Worm (Caenorhabditis elegans) whole organism, L1 larva: ENCODE measurements around the gene gln-5.
A peak's percentile ranks its signal among the peaks of the same experiment; 100 is the strongest.

Source experiments
- C16A3.4 ChIP-seq: fragments of 150-350 bp; optimal IDR thresholded peaks from 2 replicates; lab custom pipeline; 2014; ENCODE audit warnings: missing biosample characterization, missing genetic modification characterization
- C34B4.2 ChIP-seq: sonication (generic microtip); optimal IDR thresholded peaks from 2 replicates; lab custom pipeline; 2017; ENCODE audit warnings: mild to moderate bottlenecking, missing genetic modification characterization, missing compliant biosample characterization
- F16B12.6 ChIP-seq: fragments of 150-350 bp; optimal IDR thresholded peaks from 2 replicates; lab custom pipeline; 2014; ENCODE audit warnings: missing biosample characterization, missing genetic modification characterization
- Y116A8C.19 ChIP-seq: sonication (generic microtip); optimal IDR thresholded peaks from 2 replicates; lab custom pipeline; 2016; ENCODE audit warnings: missing compliant biosample characterization, missing genetic modification characterization, borderline replicate concordance
- alr-1 ChIP-seq: fragments of 200-800 bp; sonication (Bioruptor generic); optimal IDR thresholded peaks from 2 replicates; lab custom pipeline; 2018; ENCODE audit warnings: borderline replicate concordance, mild to moderate bottlenecking, missing genetic modification characterization, missing compliant biosample characterization
- aly-2 ChIP-seq: fragments of 150-350 bp; optimal IDR thresholded peaks from 2 replicates; lab custom pipeline; 2014; ENCODE audit warnings: missing biosample characterization, missing genetic modification characterization
- ama-1 ChIP-seq: fragments of 150-350 bp; optimal IDR thresholded peaks from 2 replicates; lab custom pipeline; 2014
- ceh-63 ChIP-seq: fragments of 200-800 bp; sonication (Bioruptor generic); optimal IDR thresholded peaks from 2 replicates; lab custom pipeline; 2018; ENCODE audit warnings: mild to moderate bottlenecking, missing genetic modification characterization, missing compliant biosample characterization
- ceh-8 ChIP-seq: fragments of 200-800 bp; sonication (Bioruptor generic); optimal IDR thresholded peaks from 2 replicates; lab custom pipeline; 2018; ENCODE audit warnings: mild to moderate bottlenecking, missing genetic modification characterization, moderate library complexity, missing compliant biosample characterization
- ceh-88 ChIP-seq: fragments of 200-800 bp; sonication (Bioruptor generic); IDR thresholded peaks from 2 replicates; pipeline ENCODE4 v1.3.6; 2022; ENCODE audit warnings: missing genetic modification characterization, missing compliant biosample characterization
- ceh-90 ChIP-seq: sonication (generic microtip); optimal IDR thresholded peaks from 2 replicates; lab custom pipeline; 2016; ENCODE audit warnings: missing genetic modification characterization, missing compliant biosample characterization
- dpl-1 ChIP-seq, 3 experiments: fragments of 150-350 bp in 2 of 3; sonication (generic microtip) in 1 of 3; optimal IDR thresholded peaks; 2 replicates each; lab custom pipeline; 2014 to 2017; ENCODE audit warnings: missing biosample characterization in 3 of 3, missing genetic modification characterization in 3 of 3, missing genetic modification reagents in 3 of 3
- egl-13 ChIP-seq: sonication (generic microtip); optimal IDR thresholded peaks from 2 replicates; lab custom pipeline; 2016; ENCODE audit warnings: missing genotype, missing genetic modification reagents, missing genetic modification characterization, missing compliant biosample characterization
- egl-27 ChIP-seq, 2 experiments: fragments of 150-350 bp in 1 of 2; sonication (generic microtip); optimal IDR thresholded peaks; 3 replicates each; lab custom pipeline; 2017 to 2018; ENCODE audit warnings: missing biosample characterization in 2 of 2, missing genetic modification characterization in 2 of 2, missing genetic modification reagents in 2 of 2
- elt-3 ChIP-seq, 6 experiments: fragments of 150-350 bp in 1 of 6; sonication (generic microtip); optimal IDR thresholded peaks; 2 replicates each; lab custom pipeline; 2017 to 2018; ENCODE audit warnings: missing biosample characterization in 6 of 6, missing genetic modification characterization in 6 of 6, inconsistent platforms in 1 of 6
- fos-1 ChIP-seq: fragments of 150-350 bp; optimal IDR thresholded peaks from 2 replicates; lab custom pipeline; 2014; ENCODE audit warnings: missing biosample characterization, missing genetic modification characterization
- grh-1 ChIP-seq: fragments of 200-800 bp; sonication (Bioruptor generic); IDR thresholded peaks from 2 replicates; pipeline ENCODE4 v1.3.6; 2022; ENCODE audit warnings: missing genetic modification reagents, missing genetic modification characterization, missing compliant biosample characterization
- hlh-17 ChIP-seq: fragments of 200-800 bp; sonication (Bioruptor generic); optimal IDR thresholded peaks from 2 replicates; lab custom pipeline; 2018; ENCODE audit warnings: missing genetic modification characterization, mild to moderate bottlenecking, missing compliant biosample characterization, moderate library complexity, borderline replicate concordance
- hpl-2 ChIP-seq: fragments of 150-350 bp; optimal IDR thresholded peaks from 2 replicates; lab custom pipeline; 2014; ENCODE audit warnings: missing biosample characterization, missing genetic modification reagents, missing genetic modification characterization
- irx-1 ChIP-seq: sonication (generic microtip); optimal IDR thresholded peaks from 2 replicates; lab custom pipeline; 2016; ENCODE audit warnings: missing genetic modification characterization, missing compliant biosample characterization
- lin-13 ChIP-seq: fragments of 150-350 bp; optimal IDR thresholded peaks from 2 replicates; lab custom pipeline; 2014; ENCODE audit warnings: missing biosample characterization, missing genetic modification reagents, missing genetic modification characterization
- lin-14 ChIP-seq: fragments of 200-800 bp; sonication (Bioruptor generic); optimal IDR thresholded peaks from 2 replicates; lab custom pipeline; 2018; ENCODE audit warnings: mild to moderate bottlenecking, missing genetic modification characterization, moderate library complexity, missing compliant biosample characterization
- lin-35 ChIP-seq, 2 experiments: fragments of 150-350 bp; optimal IDR thresholded peaks; 2 replicates each; lab custom pipeline; 2014; ENCODE audit warnings: missing biosample characterization in 2 of 2, missing genetic modification characterization in 2 of 2, missing genetic modification reagents in 2 of 2
- lin-39 ChIP-seq: fragments of 150-350 bp; optimal IDR thresholded peaks from 2 replicates; lab custom pipeline; 2014; ENCODE audit warnings: missing biosample characterization, missing genetic modification reagents, missing genetic modification characterization
- lsy-2 ChIP-seq, 2 experiments: fragments of 150-350 bp; optimal IDR thresholded peaks; 2 replicates each; lab custom pipeline; 2014; ENCODE audit warnings: missing biosample characterization in 2 of 2, missing genetic modification characterization in 2 of 2
- mdl-1 ChIP-seq, 2 experiments: fragments of 150-350 bp; optimal IDR thresholded peaks; 2 replicates each; lab custom pipeline; 2014 to 2017; ENCODE audit warnings: missing biosample characterization in 2 of 2, missing genetic modification characterization in 2 of 2, inconsistent platforms in 1 of 2
- nhr-12 ChIP-seq: sonication (generic microtip); optimal IDR thresholded peaks from 2 replicates; lab custom pipeline; 2017; ENCODE audit warnings: missing biosample characterization, missing genetic modification characterization
- nhr-19 ChIP-seq: fragments of 200-800 bp; sonication (Bioruptor generic); conservative IDR thresholded peaks from 2 replicates; pipeline ENCODE4 v1.3.6; 2022; ENCODE audit warnings: missing genetic modification characterization, missing compliant biosample characterization
- nhr-20 ChIP-seq: sonication (generic microtip); optimal IDR thresholded peaks from 2 replicates; lab custom pipeline; 2016; ENCODE audit warnings: mild to moderate bottlenecking, missing genetic modification characterization, missing compliant biosample characterization
- nhr-237 ChIP-seq: fragments of 150-350 bp; optimal IDR thresholded peaks from 2 replicates; lab custom pipeline; 2014; ENCODE audit warnings: missing biosample characterization, missing genetic modification characterization
- nhr-28 ChIP-seq: fragments of 150-350 bp; optimal IDR thresholded peaks from 2 replicates; lab custom pipeline; 2014; ENCODE audit warnings: missing biosample characterization, missing genetic modification characterization
- nhr-47 ChIP-seq: sonication (generic microtip); optimal IDR thresholded peaks from 2 replicates; lab custom pipeline; 2016; ENCODE audit warnings: mild to moderate bottlenecking, missing genetic modification characterization, moderate library complexity, missing compliant biosample characterization
- nhr-71 ChIP-seq: sonication (generic microtip); optimal IDR thresholded peaks from 2 replicates; lab custom pipeline; 2016; ENCODE audit warnings: mild to moderate bottlenecking, missing genetic modification characterization, moderate library complexity, missing compliant biosample characterization
- nhr-77 ChIP-seq: fragments of 150-350 bp; optimal IDR thresholded peaks from 2 replicates; lab custom pipeline; 2014; ENCODE audit warnings: missing biosample characterization, missing genetic modification characterization
- nhr-84 ChIP-seq: sonication (generic microtip); optimal IDR thresholded peaks from 2 replicates; lab custom pipeline; 2017; ENCODE audit warnings: missing biosample characterization, missing genetic modification characterization
- nhr-85 ChIP-seq: sonication (generic microtip); peaks from one replicate; lab custom pipeline; 2016; ENCODE audit warnings: missing genetic modification characterization, inconsistent platforms, missing compliant biosample characterization
- nhr-90 ChIP-seq: sonication (generic microtip); optimal IDR thresholded peaks from 2 replicates; lab custom pipeline; 2016; ENCODE audit warnings: mild to moderate bottlenecking, missing genetic modification characterization, missing compliant biosample characterization; ENCODE audit not compliant: poor library complexity
- pax-3 ChIP-seq: fragments of 200-800 bp; sonication (Bioruptor generic); optimal IDR thresholded peaks from 2 replicates; lab custom pipeline; 2018; ENCODE audit warnings: mild to moderate bottlenecking, missing genetic modification characterization, moderate library complexity, missing compliant biosample characterization
- skn-1 ChIP-seq: fragments of 150-350 bp; optimal IDR thresholded peaks from 2 replicates; lab custom pipeline; 2014; ENCODE audit warnings: missing biosample characterization, missing genetic modification characterization
- snpc-4 ChIP-seq: fragments of 150-350 bp; optimal IDR thresholded peaks from 2 replicates; lab custom pipeline; 2014; ENCODE audit warnings: missing biosample characterization, missing genetic modification characterization
- sox-4 ChIP-seq: sonication (generic microtip); optimal IDR thresholded peaks from 2 replicates; lab custom pipeline; 2016; ENCODE audit warnings: missing genetic modification characterization, missing compliant biosample characterization
- sptf-1 ChIP-seq: fragments of 150-350 bp; optimal IDR thresholded peaks from 2 replicates; lab custom pipeline; 2014; ENCODE audit warnings: missing biosample characterization, missing genetic modification characterization
- sup-37 ChIP-seq: fragments of 200-800 bp; sonication (Bioruptor generic); optimal IDR thresholded peaks from 2 replicates; lab custom pipeline; 2018; ENCODE audit warnings: mild to moderate bottlenecking, missing genetic modification characterization, missing compliant biosample characterization
- swsn-7 ChIP-seq: sonication (generic microtip); optimal IDR thresholded peaks from 2 replicates; lab custom pipeline; 2016; ENCODE audit warnings: missing genetic modification characterization, missing compliant biosample characterization
- tbx-2 ChIP-seq: sonication (generic microtip); optimal IDR thresholded peaks from 2 replicates; lab custom pipeline; 2016; ENCODE audit warnings: missing genetic modification characterization, missing compliant biosample characterization
- unc-130 ChIP-seq: fragments of 150-350 bp; optimal IDR thresholded peaks from 2 replicates; lab custom pipeline; 2017; ENCODE audit warnings: missing biosample characterization, missing genetic modification characterization, inconsistent platforms
- unc-62 ChIP-seq: fragments of 150-350 bp; optimal IDR thresholded peaks from 2 replicates; lab custom pipeline; 2014; ENCODE audit warnings: missing biosample characterization, missing genetic modification reagents, missing genetic modification characterization
- unc-86 ChIP-seq: sonication (generic microtip); optimal IDR thresholded peaks from 2 replicates; lab custom pipeline; 2016; ENCODE audit warnings: missing genetic modification characterization, missing compliant biosample characterization
- unc-98 ChIP-seq: fragments of 200-800 bp; sonication (Bioruptor generic); IDR thresholded peaks from 2 replicates; pipeline ENCODE4 v1.3.6; 2022; ENCODE audit warnings: missing genetic modification characterization, missing compliant biosample characterization
- zip-4 ChIP-seq: fragments of 200-800 bp; sonication (Bioruptor generic); optimal IDR thresholded peaks from 2 replicates; lab custom pipeline; 2018; ENCODE audit warnings: mild to moderate bottlenecking, missing genetic modification characterization, moderate library complexity, missing compliant biosample characterization
- ztf-11 ChIP-seq, 2 experiments: sonication (generic microtip); optimal IDR thresholded peaks; 2 replicates each; lab custom pipeline; 2016 to 2017; ENCODE audit warnings: missing genetic modification characterization in 2 of 2, missing biosample characterization in 1 of 2, missing compliant biosample characterization in 1 of 2
- ztf-4 ChIP-seq: fragments of 150-350 bp; optimal IDR thresholded peaks from 2 replicates; lab custom pipeline; 2014; ENCODE audit warnings: missing biosample characterization, missing genetic modification characterization

The gln-5 gene

ce11 chrIV:17249691-17250181, 23.7 kb downstream of the gln-5 start, which contains the start of gene eelo-2 (continued):
- no peak for TF ChIP-seq nhr-28 (tag; lab: Kevin White, UChicago)
- peak; percentile 100 for TF ChIP-seq C16A3.4 (tag; lab: Kevin White, UChicago)
- TF ChIP-seq elt-3 (tag; optimal IDR thresholded peaks at IDR 0.05; lab: Kevin White, UChicago): peak; percentile 60 to 97 (median 88)
- peak; percentile 96 for TF ChIP-seq fos-1 (tag; lab: Kevin White, UChicago)
- peak; percentile 97 for TF ChIP-seq egl-13 (tag; lab: Kevin White, UChicago)
- peak; percentile 100 for TF ChIP-seq lin-35 (GFP tag; optimal IDR thresholded peaks at IDR 0.05; lab: Kevin White, UChicago)
- peak; percentile 97 for TF ChIP-seq lsy-2 (tag; optimal IDR thresholded peaks at IDR 0.05; lab: Kevin White, UChicago)
- TF ChIP-seq nhr-90: peak; percentile 99
- peak; percentile 100 for TF ChIP-seq dpl-1 (GFP tag; optimal IDR thresholded peaks at IDR 0.05; lab: Kevin White, UChicago)
- peak; percentile 98 for TF ChIP-seq skn-1 (tag; lab: Kevin White, UChicago)
- TF ChIP-seq swsn-7 (tag; lab: Kevin White, UChicago): peak; percentile 99
- TF ChIP-seq nhr-47 (tag; lab: Kevin White, UChicago): peak; percentile 99
- TF ChIP-seq egl-27 (tag; optimal IDR thresholded peaks at IDR 0.05; lab: Kevin White, UChicago): peak; percentile 48 to 88
- TF ChIP-seq aly-2 (tag; lab: Kevin White, UChicago): peak; percentile 94
- TF ChIP-seq sox-4 (tag; lab: Kevin White, UChicago): peak; percentile 96
- TF ChIP-seq unc-130 (tag; lab: Kevin White, UChicago): peak; percentile 99
- TF ChIP-seq lin-14: peak; percentile 99
- TF ChIP-seq hlh-17: no peak
- peak; percentile 33 for TF ChIP-seq unc-62
- TF ChIP-seq snpc-4: peak; percentile 95
- TF ChIP-seq C34B4.2 (tag; lab: Kevin White, UChicago): peak; percentile 91
- TF ChIP-seq ceh-8 (GFP tag; lab: Kevin White, UChicago): peak; percentile 97
- peak; percentile 99 for TF ChIP-seq lin-13 (GFP tag; lab: Kevin White, UChicago)
- peak; percentile 98 for TF ChIP-seq nhr-77 (tag; lab: Kevin White, UChicago)
- TF ChIP-seq sptf-1 (tag; lab: Kevin White, UChicago): no peak
- peak; percentile 79 for TF ChIP-seq F16B12.6
- TF ChIP-seq zip-4 (GFP tag; lab: Kevin White, UChicago): peak; percentile 94
- peak; percentile 98 for TF ChIP-seq irx-1 (tag; lab: Kevin White, UChicago)
- peak; percentile 98 for TF ChIP-seq sup-37 (GFP tag; lab: Kevin White, UChicago)
- peak; percentile 84 for TF ChIP-seq ama-1
- TF ChIP-seq pax-3 (tag; lab: Kevin White, UChicago): peak; percentile 98
- peak; percentile 83 for TF ChIP-seq unc-98 (GFP tag; lab: Robert Waterston, UW)
- no peak for TF ChIP-seq Y116A8C.19 (tag; lab: Kevin White, UChicago)
- TF ChIP-seq grh-1 (GFP tag; lab: Robert Waterston, UW): peak; percentile 98
- peak; percentile 62 to 95 for TF ChIP-seq ztf-11 (tag; optimal IDR thresholded peaks at IDR 0.05; lab: Kevin White, UChicago)
- peak; percentile 73 for TF ChIP-seq nhr-12 (tag; lab: Kevin White, UChicago)
- TF ChIP-seq nhr-85: peak; percentile 99
- TF ChIP-seq nhr-71 (tag; lab: Kevin White, UChicago): peak; percentile 99
- peak; percentile 97 for TF ChIP-seq nhr-237 (tag; lab: Kevin White, UChicago)
- no peak for TF ChIP-seq nhr-84 (tag; lab: Kevin White, UChicago)
- TF ChIP-seq ceh-88: peak; percentile 95
- peak; percentile 68 for TF ChIP-seq ceh-90 (tag; lab: Kevin White, UChicago)
- TF ChIP-seq ztf-4: peak; percentile 97
- TF ChIP-seq tbx-2 (tag; lab: Kevin White, UChicago): peak; percentile 99
- TF ChIP-seq mdl-1 (tag; optimal IDR thresholded peaks at IDR 0.05; lab: Kevin White, UChicago): peak; percentile 38 to 95
- TF ChIP-seq nhr-20: peak; percentile 99
- TF ChIP-seq alr-1: no peak
- TF ChIP-seq hpl-2 (GFP tag; lab: Kevin White, UChicago): peak; percentile 92
- TF ChIP-seq ceh-63: no peak
- TF ChIP-seq lin-39 (tag; lab: Kevin White, UChicago): peak; percentile 99
- TF ChIP-seq nhr-19 (GFP tag; lab: Robert Waterston, UW): peak; percentile 99
- TF ChIP-seq unc-86 (tag; lab: Kevin White, UChicago): peak; percentile 99
